Fruit fly (Drosophila melanogaster) whole organism, embryonic: ENCODE data around the gene RfC3.
A peak's percentile ranks its signal among the peaks of the same experiment; 100 is the strongest.

Source experiments
- BEAF-32 ChIP-seq: fragments of 200-800 bp; sonication (Bioruptor generic); optimal IDR thresholded peaks from 3 replicates; lab custom pipeline; 2017; ENCODE audit warnings: missing biosample characterization, missing genetic modification characterization, mild to moderate bottlenecking, moderate library complexity, missing genetic modification reagents
- CG1024 ChIP-seq: fragments of 200-800 bp; sonication (Bioruptor generic); IDR thresholded peaks from 2 replicates; pipeline ENCODE4 v1.3.6; 2022; ENCODE audit warnings: missing biosample characterization, missing genetic modification characterization
- CG10267 ChIP-seq: fragments of 200-800 bp; sonication (Bioruptor generic); optimal IDR thresholded peaks from 2 replicates; lab custom pipeline; 2018; ENCODE audit warnings: missing biosample characterization, mild to moderate bottlenecking, missing genetic modification characterization, moderate library complexity
- CG1603 ChIP-seq: fragments of 200-800 bp; sonication (Bioruptor generic); optimal IDR thresholded peaks from 2 replicates; lab custom pipeline; 2019; ENCODE audit warnings: missing biosample characterization, mild to moderate bottlenecking, missing genetic modification characterization, moderate library complexity
- CG16813 ChIP-seq: fragments of 200-800 bp; sonication (Bioruptor generic); IDR thresholded peaks from 3 replicates; pipeline ENCODE4 v1.3.6; 2022; ENCODE audit warnings: missing biosample characterization, missing genetic modification characterization; ENCODE audit not compliant: partially characterized antibody
- CG3995 ChIP-seq: fragments of 200-800 bp; sonication (Bioruptor generic); optimal IDR thresholded peaks from 3 replicates; lab custom pipeline; 2016; ENCODE audit warnings: missing biosample characterization, missing genetic modification characterization
- CG4404 ChIP-seq: fragments of 200-800 bp; sonication (Bioruptor generic); IDR thresholded peaks from 2 replicates; pipeline ENCODE4 v1.3.6; 2022; ENCODE audit warnings: missing biosample characterization, missing genetic modification characterization
- CG6654 ChIP-seq: fragments of 200-800 bp; sonication (Bioruptor generic); optimal IDR thresholded peaks from 2 replicates; lab custom pipeline; 2017; ENCODE audit warnings: missing biosample characterization, mild to moderate bottlenecking, missing genetic modification characterization
- CG6791 ChIP-seq: fragments of 200-800 bp; sonication (Bioruptor generic); IDR thresholded peaks from 3 replicates; pipeline ENCODE4 v1.3.6; 2022; ENCODE audit warnings: missing biosample characterization, missing genetic modification characterization; ENCODE audit not compliant: partially characterized antibody
- CG7963 ChIP-seq: fragments of 200-800 bp; sonication (Bioruptor generic); IDR thresholded peaks from 3 replicates; pipeline ENCODE4 v1.3.6; 2022; ENCODE audit warnings: missing biosample characterization, missing genetic modification characterization; ENCODE audit not compliant: partially characterized antibody
- Doc3 ChIP-seq: fragments of 200-800 bp; sonication (Bioruptor generic); IDR thresholded peaks from 3 replicates; pipeline ENCODE4 v1.3.6; 2022; ENCODE audit warnings: missing biosample characterization, missing genetic modification characterization; ENCODE audit not compliant: partially characterized antibody
- E2f2 ChIP-seq: fragments of 200-800 bp; sonication (Bioruptor generic); IDR thresholded peaks from 2 replicates; pipeline ENCODE4 v1.3.6; 2022; ENCODE audit warnings: missing biosample characterization, missing genetic modification characterization
- Hr78 ChIP-seq, 2 experiments: fragments of 200-800 bp in 1 of 2; fragments of >200 bp in 1 of 2; sonication (Bioruptor generic) in 1 of 2; optimal IDR thresholded peaks; 2 replicates each; lab custom pipeline; 2017 to 2019; ENCODE audit warnings: missing biosample characterization in 2 of 2, missing genetic modification characterization in 2 of 2, mild to moderate bottlenecking in 1 of 2, moderate library complexity in 1 of 2
- MBD-R2 ChIP-seq: fragments of 200-800 bp; sonication (Bioruptor generic); IDR thresholded peaks from 2 replicates; pipeline ENCODE4 v1.3.6; 2022; ENCODE audit warnings: missing biosample characterization, missing genetic modification characterization
- Med ChIP-seq: fragments of 200-800 bp; sonication (Bioruptor generic); peaks from one replicate; lab custom pipeline; 2016; ENCODE audit warnings: missing biosample characterization, missing genetic modification characterization, mild to moderate bottlenecking, inconsistent platforms, moderate library complexity
- Myb ChIP-seq: fragments of 200-800 bp; sonication (Bioruptor generic); optimal IDR thresholded peaks from 2 replicates; lab custom pipeline; 2016; ENCODE audit warnings: missing biosample characterization, missing genetic modification characterization
- NFAT ChIP-seq: fragments of 200-800 bp; sonication (Bioruptor generic); IDR thresholded peaks from 2 replicates; pipeline ENCODE4 v1.3.6; 2022; ENCODE audit warnings: missing biosample characterization, missing genetic modification characterization
- Neu2 ChIP-seq: fragments of 200-800 bp; sonication (Bioruptor generic); optimal IDR thresholded peaks from 3 replicates; lab custom pipeline; 2016; ENCODE audit warnings: missing biosample characterization, missing genetic modification characterization, borderline replicate concordance
- Opbp ChIP-seq: fragments of 200-800 bp; sonication (Bioruptor generic); IDR thresholded peaks from 3 replicates; pipeline ENCODE4 v1.3.6; 2022; ENCODE audit warnings: missing biosample characterization, missing genetic modification characterization; ENCODE audit not compliant: partially characterized antibody
- Scr ChIP-seq: fragments of 200-800 bp; sonication (Bioruptor generic); IDR thresholded peaks from 2 replicates; pipeline ENCODE4 v1.3.6; 2022; ENCODE audit warnings: missing biosample characterization, missing genetic modification characterization; ENCODE audit not compliant: partially characterized antibody
- Sry-δ ChIP-seq: fragments of 200-800 bp; sonication (Bioruptor generic); optimal IDR thresholded peaks from 2 replicates; lab custom pipeline; 2016; ENCODE audit warnings: missing biosample characterization, missing genetic modification characterization
- amos ChIP-seq: fragments of 200-800 bp; sonication (Bioruptor generic); IDR thresholded peaks from 2 replicates; pipeline ENCODE4 v1.3.6; 2022; ENCODE audit warnings: missing biosample characterization, missing genetic modification characterization; ENCODE audit not compliant: partially characterized antibody
- ato ChIP-seq: fragments of 200-800 bp; sonication (Bioruptor generic); IDR thresholded peaks from 2 replicates; pipeline ENCODE4 v1.3.6; 2022; ENCODE audit warnings: missing biosample characterization, missing genetic modification characterization; ENCODE audit not compliant: partially characterized antibody
- chinmo ChIP-seq: fragments of 200-800 bp; sonication (Bioruptor generic); IDR thresholded peaks from 4 replicates; pipeline ENCODE4 v1.3.6; 2022; ENCODE audit warnings: missing biosample characterization, missing genetic modification characterization; ENCODE audit not compliant: partially characterized antibody
- ems ChIP-seq: fragments of 200-800 bp; sonication (Bioruptor generic); optimal IDR thresholded peaks from 3 replicates; lab custom pipeline; 2016; ENCODE audit warnings: missing biosample characterization, missing genetic modification characterization
- esg ChIP-seq: fragments of 200-800 bp; sonication (Bioruptor generic); conservative IDR thresholded peaks from 2 replicates; pipeline ENCODE4 v1.3.6; 2022; ENCODE audit warnings: missing biosample characterization, missing genetic modification characterization
- exex ChIP-seq: fragments of 200-800 bp; sonication (Bioruptor generic); optimal IDR thresholded peaks from 4 replicates; lab custom pipeline; 2018; ENCODE audit warnings: missing biosample characterization, mild to moderate bottlenecking, missing genetic modification characterization, moderate library complexity
- hbn ChIP-seq: fragments of 200-800 bp; sonication (Bioruptor generic); IDR thresholded peaks from 2 replicates; pipeline ENCODE4 v1.3.6; 2022; ENCODE audit warnings: missing biosample characterization, missing genetic modification characterization; ENCODE audit not compliant: partially characterized antibody
- insv ChIP-seq, 2 experiments: fragments of 200-800 bp; sonication (Bioruptor generic); optimal IDR thresholded peaks; 3 replicates each; lab custom pipeline; 2016 to 2018; ENCODE audit warnings: missing biosample characterization in 2 of 2, missing genetic modification characterization in 2 of 2
- inv ChIP-seq: fragments of 200-800 bp; sonication (Bioruptor generic); IDR thresholded peaks from 2 replicates; pipeline ENCODE4 v1.3.6; 2022; ENCODE audit warnings: missing biosample characterization, missing genetic modification characterization; ENCODE audit not compliant: partially characterized antibody
- mld ChIP-seq: fragments of 200-800 bp; sonication (Bioruptor generic); IDR thresholded peaks from 3 replicates; pipeline ENCODE4 v1.3.6; 2022; ENCODE audit warnings: missing biosample characterization, missing genetic modification characterization; ENCODE audit not compliant: partially characterized antibody
- onecut ChIP-seq: fragments of 200-800 bp; sonication (Bioruptor generic); IDR thresholded peaks from 2 replicates; pipeline ENCODE4 v1.3.6; 2022; ENCODE audit warnings: missing biosample characterization, missing genetic modification characterization
- pan ChIP-seq, 4 experiments: fragments of >200 bp in 3 of 4; fragments of 200-800 bp in 1 of 4; sonication (Bioruptor generic) in 1 of 4; optimal IDR thresholded peaks in 3 of 4; IDR thresholded peaks in 1 of 4; 2 replicates each; pipeline versions ENCODE4 v1.3.6 to Lab custom; 2017 to 2022; ENCODE audit warnings: missing biosample characterization in 2 of 4, missing genetic modification characterization in 2 of 4, mixed read lengths in 1 of 4
- pfk ChIP-seq: fragments of 200-800 bp; sonication (Bioruptor generic); optimal IDR thresholded peaks from 2 replicates; lab custom pipeline; 2018; ENCODE audit warnings: missing biosample characterization, mild to moderate bottlenecking, missing genetic modification characterization, moderate library complexity
- pho ChIP-seq: fragments of 200-800 bp; sonication (Bioruptor generic); optimal IDR thresholded peaks from 2 replicates; lab custom pipeline; 2016; ENCODE audit warnings: missing biosample characterization, missing genetic modification characterization
- pnt ChIP-seq: fragments of 200-800 bp; sonication (Bioruptor generic); optimal IDR thresholded peaks from 3 replicates; lab custom pipeline; 2016; ENCODE audit warnings: missing biosample characterization, missing genetic modification characterization
- pzg ChIP-seq: fragments of 200-800 bp; sonication (Bioruptor generic); optimal IDR thresholded peaks from 3 replicates; lab custom pipeline; 2018; ENCODE audit warnings: missing biosample characterization, mild to moderate bottlenecking, missing genetic modification characterization, moderate library complexity
- rib ChIP-seq: fragments of 200-800 bp; sonication (Bioruptor generic); IDR thresholded peaks from 2 replicates; pipeline ENCODE4 v1.3.6; 2022; ENCODE audit warnings: missing biosample characterization, missing genetic modification characterization
- scrt ChIP-seq: fragments of 200-800 bp; sonication (Bioruptor generic); optimal IDR thresholded peaks from 2 replicates; lab custom pipeline; 2018; ENCODE audit warnings: missing biosample characterization, mild to moderate bottlenecking, missing genetic modification characterization, moderate library complexity
- sna ChIP-seq: fragments of 200-800 bp; sonication (Bioruptor generic); IDR thresholded peaks from 2 replicates; pipeline ENCODE4 v1.3.6; 2022; ENCODE audit warnings: missing biosample characterization, missing genetic modification characterization; ENCODE audit not compliant: partially characterized antibody
- ssp ChIP-seq: fragments of 200-800 bp; sonication (Bioruptor generic); IDR thresholded peaks from 2 replicates; pipeline ENCODE4 v1.3.6; 2022; ENCODE audit warnings: missing biosample characterization, missing genetic modification characterization
- stwl ChIP-seq: fragments of 200-800 bp; sonication (Bioruptor generic); optimal IDR thresholded peaks from 3 replicates; lab custom pipeline; 2018; ENCODE audit warnings: missing biosample characterization, mild to moderate bottlenecking, missing genetic modification characterization, moderate library complexity
- sug ChIP-seq: fragments of 200-800 bp; optimal IDR thresholded peaks from 2 replicates; lab custom pipeline; 2019; ENCODE audit warnings: missing biosample characterization, mild to moderate bottlenecking, missing genetic modification characterization, moderate library complexity
- trem ChIP-seq: fragments of 200-800 bp; optimal IDR thresholded peaks from 3 replicates; lab custom pipeline; 2019; ENCODE audit warnings: missing biosample characterization, mild to moderate bottlenecking, missing genetic modification characterization, moderate library complexity
- unc-4 ChIP-seq: fragments of 200-800 bp; sonication (Bioruptor generic); IDR thresholded peaks from 2 replicates; pipeline ENCODE4 v1.3.6; 2022; ENCODE audit warnings: missing biosample characterization, missing genetic modification characterization; ENCODE audit not compliant: partially characterized antibody
- vnd ChIP-seq: fragments of 200-800 bp; sonication (Bioruptor generic); IDR thresholded peaks from 3 replicates; pipeline ENCODE4 v1.3.6; 2022; ENCODE audit warnings: missing biosample characterization, missing genetic modification characterization; ENCODE audit not compliant: partially characterized antibody
- zf30C ChIP-seq: fragments of 200-800 bp; sonication (Bioruptor generic); optimal IDR thresholded peaks from 3 replicates; lab custom pipeline; 2018; ENCODE audit warnings: missing biosample characterization, mild to moderate bottlenecking, missing genetic modification characterization

Gene RfC3

dm6 chr2L:10418981-10419380 lies at the start of gene RfC3:
TSS of gene RfC3 (plus strand) at chr2L:10419190.
- TF ChIP-seq Med (GFP tag; lab: Kevin White, UChicago) (peak; percentile 54), inv (GFP tag; lab: Robert Waterston, UW) (peak; percentile 89), ato (peak; percentile 94), vnd (GFP tag; lab: Robert Waterston, UW) (peak; percentile 87), Neu2 (GFP tag; lab: Kevin White, UChicago) (no peak), unc-4 (GFP tag; lab: Robert Waterston, UW) (peak; percentile 75), pan (optimal IDR thresholded peaks at IDR 0.05; lab: Kevin White, UChicago) (no peak), pan (GFP tag; optimal IDR thresholded peaks at IDR 0.05 in 1 of 2, IDR thresholded peaks at IDR 0.05 in 1 of 2) (no peak), ssp (no peak), stwl (tag; lab: Kevin White, UChicago) (peak; percentile 75), Hr78 (GFP tag; optimal IDR thresholded peaks at IDR 0.05; lab: Kevin White, UChicago) (peak in 1 of 2 experiments; percentile 93), sna (GFP tag; lab: Robert Waterston, UW) (peak; percentile 79), BEAF-32 (peak; percentile 61), pho (GFP tag; lab: Kevin White, UChicago) (no peak), exex (tag; lab: Kevin White, UChicago) (no peak), CG7963 (GFP tag; lab: Robert Waterston, UW) (peak; percentile 94), CG6791 (GFP tag; lab: Robert Waterston, UW) (peak; percentile 89), NFAT (no peak), Myb (peak; percentile 85), rib (GFP tag; lab: Robert Waterston, UW) (0 out of 2 replicates have a peak, but pooled peaks have one; percentile 11), amos (peak; percentile 76; the same call in 1 of the 2 replicates), Opbp (GFP tag; lab: Robert Waterston, UW) (peak; percentile 73; the same call in 2 of the 3 replicates), zf30C (GFP tag; lab: Kevin White, UChicago) (no peak), pnt (GFP tag; lab: Kevin White, UChicago) (no peak), sug (peak; percentile 20), CG16813 (peak; percentile 72; the same call in 2 of the 3 replicates), MBD-R2 (peak; percentile 51; the same call in 1 of the 2 replicates), mld (GFP tag; lab: Robert Waterston, UW) (peak; percentile 94), E2f2 (GFP tag; lab: Robert Waterston, UW) (peak; percentile 90), esg (GFP tag; lab: Robert Waterston, UW) (no peak), CG6654 (GFP tag; lab: Kevin White, UChicago) (no peak), pfk (GFP tag; lab: Kevin White, UChicago) (peak; percentile 48), Doc3 (GFP tag; lab: Robert Waterston, UW) (peak; percentile 75), chinmo (GFP tag; lab: Robert Waterston, UW) (peak; percentile 84; the same call in 1 of the 4 replicates), pzg (GFP tag; lab: Kevin White, UChicago) (peak; percentile 64), CG4404 (GFP tag; lab: Robert Waterston, UW) (no peak), scrt (GFP tag; lab: Kevin White, UChicago) (peak; percentile 90), trem (tag; lab: Kevin White, UChicago) (peak; percentile 55), insv (GFP tag; optimal IDR thresholded peaks at IDR 0.05; lab: Kevin White, UChicago) (no peak), CG10267 (tag; lab: Kevin White, UChicago) (peak; percentile 21), CG1024 (no peak), hbn (GFP tag; lab: Robert Waterston, UW) (peak; percentile 79), onecut (GFP tag; lab: Robert Waterston, UW) (peak; percentile 54; the same call in 1 of the 2 replicates), CG1603 (tag; lab: Kevin White, UChicago) (peak; percentile 99), Scr (GFP tag; lab: Robert Waterston, UW) (peak; percentile 81), CG3995 (GFP tag; lab: Kevin White, UChicago) (no peak), Sry-δ (peak; percentile 31), ems (GFP tag; lab: Kevin White, UChicago) (no peak)
